Fruit fly (Drosophila melanogaster) whole organism, pupa: Measurements from ENCODE around the gene CG17005.

Source experiments
- CG34367 ChIP-seq: fragments of 200-800 bp; sonication (Bioruptor generic); optimal IDR thresholded peaks from 2 replicates; lab custom pipeline; 2018; ENCODE audit warnings: missing biosample characterization, mild to moderate bottlenecking, missing genetic modification characterization
- D1 ChIP-seq: fragments of 200-800 bp; sonication (Bioruptor generic); optimal IDR thresholded peaks from 2 replicates; lab custom pipeline; 2018; ENCODE audit warnings: missing biosample characterization, mild to moderate bottlenecking, missing genetic modification characterization, moderate library complexity
- fd96Ca ChIP-seq: fragments of 200-800 bp; sonication (Bioruptor generic); IDR thresholded peaks from 3 replicates; pipeline ENCODE4 v1.3.6; 2022; ENCODE audit warnings: missing biosample characterization, missing genetic modification characterization
- gl ChIP-seq: fragments of 200-800 bp; sonication (Bioruptor generic); optimal IDR thresholded peaks from 2 replicates; lab custom pipeline; 2018; ENCODE audit warnings: missing biosample characterization, mild to moderate bottlenecking, missing genetic modification characterization

dm6 chr2L:9377789-9378188, 50.2 kb downstream of the CG17005 start:
- TF ChIP-seq gl (tag; lab: Kevin White, UChicago), result no peak
- no peak for TF ChIP-seq D1 (tag; lab: Kevin White, UChicago)
- no peak for TF ChIP-seq fd96Ca
- TF ChIP-seq CG34367 (tag; lab: Kevin White, UChicago), result no peak
